Fruit fly (Drosophila melanogaster) Kc167 (cell line): ENCODE data around the gene nes.

Source experiments
- Myc ChIP-seq: fragments of >200 bp; optimal IDR thresholded peaks from 2 replicates; lab custom pipeline; 2017; ENCODE audit warnings: missing external identifiers
- Sin3A ChIP-seq: fragments of >200 bp; optimal IDR thresholded peaks from 2 replicates; lab custom pipeline; 2018; ENCODE audit warnings: missing external identifiers
- h ChIP-seq: fragments of >200 bp; optimal IDR thresholded peaks from 3 replicates; lab custom pipeline; 2018; ENCODE audit warnings: missing external identifiers
- insv ChIP-seq: fragments of >200 bp; optimal IDR thresholded peaks from 3 replicates; lab custom pipeline; 2018; ENCODE audit warnings: missing external identifiers
- psq ChIP-seq: fragments of >200 bp; optimal IDR thresholded peaks from 2 replicates; lab custom pipeline; 2017; ENCODE audit warnings: missing external identifiers
- ttk ChIP-seq: sonication (Bioruptor generic); optimal IDR thresholded peaks from 2 replicates; lab custom pipeline; 2017; ENCODE audit warnings: missing external identifiers

The nes gene

dm6 chr3L:19216377-19216776 lies 44.1 kb downstream of the nes start:
- no peak for TF ChIP-seq insv (lab: Kevin White, UChicago)
- TF ChIP-seq h (lab: Kevin White, UChicago), result no peak
- no peak for TF ChIP-seq psq (lab: Kevin White, UChicago)
- TF ChIP-seq Myc (lab: Kevin White, UChicago), result no peak
- TF ChIP-seq Sin3A (lab: Kevin White, UChicago), result no peak
- TF ChIP-seq ttk (lab: Kevin White, UChicago), result no peak

- TF ChIP-seq h (lab: Kevin White, UChicago), result no peak
- TF ChIP-seq Myc (lab: Kevin White, UChicago), result no peak
- TF ChIP-seq psq (lab: Kevin White, UChicago), result no peak
- no peak for TF ChIP-seq Sin3A (lab: Kevin White, UChicago)
- no peak for TF ChIP-seq insv (lab: Kevin White, UChicago)
- no peak for TF ChIP-seq ttk (lab: Kevin White, UChicago)
Observed at dm6 chr3L:19214223-19214622, 46.3 kb downstream of the nes start.
